Fruit fly (Drosophila melanogaster): ENCODE measurements around the gene CG4004.

- TF ChIP-seq ovo (GFP tag; optimal IDR thresholded peaks at IDR 0.05) = no peak
- TF ChIP-seq cnc (optimal IDR thresholded peaks at IDR 0.05) = no peak
- no peak for TF ChIP-seq toe (GFP tag; optimal IDR thresholded peaks at IDR 0.05)
- TF ChIP-seq CG33017 (tag; optimal IDR thresholded peaks at IDR 0.05) = no peak
- no peak for TF ChIP-seq cic (GFP tag; optimal IDR thresholded peaks at IDR 0.05)
- no peak for TF ChIP-seq CG5204 (GFP tag; optimal IDR thresholded peaks at IDR 0.05)
- TF ChIP-seq CG14711 (tag; optimal IDR thresholded peaks at IDR 0.05) = peak; percentile 4
- TF ChIP-seq Hr96 (GFP tag; optimal IDR thresholded peaks at IDR 0.05) = no peak
- TF ChIP-seq kay (GFP tag; ENCODE audit: borderline replicate concordance) = no peak
- no peak for TF ChIP-seq tj (GFP tag; optimal IDR thresholded peaks at IDR 0.05)
- TF ChIP-seq bab1 (GFP tag; optimal IDR thresholded peaks at IDR 0.05) = no peak
- TF ChIP-seq pad (GFP tag; optimal IDR thresholded peaks at IDR 0.05) = no peak
- no peak for TF ChIP-seq CG1620 (GFP tag; optimal IDR thresholded peaks at IDR 0.05)
These were observed 44.8 kb upstream of the CG4004 start for dm6 chrX:12699095-12699750.
